Fruit fly (Drosophila melanogaster) whole organism, embryonic: ENCODE data around the gene Ifrd1.

ENCODE experiments used
- Bteb2 ChIP-seq: fragments of 200-800 bp; sonication (Bioruptor generic); optimal IDR thresholded peaks from 2 replicates; lab custom pipeline; 2016; ENCODE audit warnings: missing biosample characterization, missing genetic modification characterization
- C15 ChIP-seq: fragments of 200-800 bp; sonication (Bioruptor generic); IDR thresholded peaks from 3 replicates; pipeline ENCODE4 v1.3.6; 2022; ENCODE audit warnings: missing biosample characterization, missing genetic modification characterization
- CG12659 ChIP-seq: fragments of 200-800 bp; sonication (Bioruptor generic); optimal IDR thresholded peaks from 3 replicates; lab custom pipeline; 2017; ENCODE audit warnings: mild to moderate bottlenecking, missing biosample characterization, missing genetic modification reagents, missing genetic modification characterization
- CG13287 ChIP-seq: fragments of 200-800 bp; sonication (Bioruptor generic); IDR thresholded peaks from 2 replicates; pipeline ENCODE4 v1.3.6; 2022; ENCODE audit warnings: missing biosample characterization, missing genetic modification characterization; ENCODE audit not compliant: partially characterized antibody
- CG13624 ChIP-seq: fragments of 200-800 bp; sonication (Bioruptor generic); optimal IDR thresholded peaks from 2 replicates; lab custom pipeline; 2016; ENCODE audit warnings: missing biosample characterization, missing genetic modification characterization
- CG14965 ChIP-seq: fragments of 200-800 bp; sonication (Bioruptor generic); optimal IDR thresholded peaks from 2 replicates; lab custom pipeline; 2016; ENCODE audit warnings: missing biosample characterization, missing genetic modification characterization, borderline replicate concordance
- CG16815 ChIP-seq: fragments of 200-800 bp; sonication (Bioruptor generic); optimal IDR thresholded peaks from 3 replicates; lab custom pipeline; 2017; ENCODE audit warnings: missing biosample characterization, mild to moderate bottlenecking, missing genetic modification characterization
- CG17802 ChIP-seq: fragments of 200-800 bp; sonication (Bioruptor generic); optimal IDR thresholded peaks from 2 replicates; lab custom pipeline; 2018; ENCODE audit warnings: missing biosample characterization, mild to moderate bottlenecking, missing genetic modification characterization, moderate library complexity
- CG2889 ChIP-seq: fragments of 200-800 bp; sonication (Bioruptor generic); IDR thresholded peaks from 3 replicates; pipeline ENCODE4 v1.3.6; 2022; ENCODE audit warnings: missing biosample characterization, missing genetic modification characterization
- CG3163 ChIP-seq: fragments of 200-800 bp; sonication (Bioruptor generic); optimal IDR thresholded peaks from 3 replicates; lab custom pipeline; 2016; ENCODE audit warnings: missing biosample characterization, missing genetic modification characterization
- CG32772 ChIP-seq: fragments of 200-800 bp; sonication (Bioruptor generic); IDR thresholded peaks from 2 replicates; pipeline ENCODE4 v1.3.6; 2022; ENCODE audit warnings: missing biosample characterization, missing genetic modification characterization
- CG3995 ChIP-seq: fragments of 200-800 bp; sonication (Bioruptor generic); optimal IDR thresholded peaks from 3 replicates; lab custom pipeline; 2016; ENCODE audit warnings: missing biosample characterization, missing genetic modification characterization
- CG4328 ChIP-seq: fragments of 200-800 bp; sonication (Bioruptor generic); optimal IDR thresholded peaks from 3 replicates; lab custom pipeline; 2017; ENCODE audit warnings: missing biosample characterization, missing genetic modification reagents, missing genetic modification characterization
- CG6175 ChIP-seq: fragments of 200-800 bp; sonication (Bioruptor generic); IDR thresholded peaks from 3 replicates; pipeline ENCODE4 v1.3.6; 2022; ENCODE audit warnings: missing biosample characterization, missing genetic modification characterization
- CG6254 ChIP-seq: fragments of 200-800 bp; sonication (Bioruptor generic); optimal IDR thresholded peaks from 3 replicates; lab custom pipeline; 2017; ENCODE audit warnings: mild to moderate bottlenecking, missing biosample characterization, missing genetic modification reagents, missing genetic modification characterization
- CG6689 ChIP-seq: fragments of 200-800 bp; sonication (Bioruptor generic); IDR thresholded peaks from 2 replicates; pipeline ENCODE4 v1.3.6; 2022; ENCODE audit warnings: missing biosample characterization, missing genetic modification characterization
- CG7987 ChIP-seq: fragments of 200-800 bp; sonication (Bioruptor generic); optimal IDR thresholded peaks from 2 replicates; lab custom pipeline; 2018; ENCODE audit warnings: missing biosample characterization, mild to moderate bottlenecking, missing genetic modification characterization, moderate library complexity
- CG9215 ChIP-seq: fragments of 200-800 bp; sonication (Bioruptor generic); IDR thresholded peaks from 2 replicates; pipeline ENCODE4 v1.3.6; 2022; ENCODE audit warnings: missing biosample characterization, missing genetic modification characterization
- CG9876 ChIP-seq: fragments of 200-800 bp; sonication (Bioruptor generic); optimal IDR thresholded peaks from 2 replicates; lab custom pipeline; 2016; ENCODE audit warnings: missing biosample characterization, missing genetic modification characterization
- CHES-1-like ChIP-seq: fragments of 200-800 bp; sonication (Bioruptor generic); optimal IDR thresholded peaks from 2 replicates; lab custom pipeline; 2016; ENCODE audit warnings: missing biosample characterization, missing genetic modification characterization
- ERR ChIP-seq: fragments of 200-800 bp; sonication (Bioruptor generic); optimal IDR thresholded peaks from 2 replicates; lab custom pipeline; 2016; ENCODE audit warnings: missing biosample characterization, missing genetic modification characterization
- Fer2 ChIP-seq: fragments of 200-800 bp; sonication (Bioruptor generic); optimal IDR thresholded peaks from 2 replicates; lab custom pipeline; 2018; ENCODE audit warnings: missing biosample characterization, mild to moderate bottlenecking, missing genetic modification characterization, moderate library complexity
- Gsc ChIP-seq: fragments of 200-800 bp; sonication (Bioruptor generic); IDR thresholded peaks from 2 replicates; pipeline ENCODE4 v1.3.6; 2022; ENCODE audit warnings: missing biosample characterization, missing genetic modification characterization
- H2.0 ChIP-seq: fragments of 200-800 bp; sonication (Bioruptor generic); IDR thresholded peaks from 2 replicates; pipeline ENCODE4 v1.3.6; 2022; ENCODE audit warnings: missing biosample characterization, missing genetic modification characterization
- HLH3B ChIP-seq: fragments of 200-800 bp; sonication (Bioruptor generic); IDR thresholded peaks from 2 replicates; pipeline ENCODE4 v1.3.6; 2022; ENCODE audit warnings: missing biosample characterization, missing genetic modification characterization
- Hand ChIP-seq: fragments of 200-800 bp; sonication (Bioruptor generic); optimal IDR thresholded peaks from 2 replicates; lab custom pipeline; 2017; ENCODE audit warnings: mild to moderate bottlenecking, missing biosample characterization, missing genetic modification reagents, missing genetic modification characterization
- Hr3 ChIP-seq: fragments of 200-800 bp; sonication (Bioruptor generic); optimal IDR thresholded peaks from 3 replicates; lab custom pipeline; 2016; ENCODE audit warnings: missing biosample characterization, missing genetic modification characterization
- Hr78 ChIP-seq, 2 experiments: fragments of 200-800 bp in 1 of 2; fragments of >200 bp in 1 of 2; sonication (Bioruptor generic) in 1 of 2; optimal IDR thresholded peaks; 2 replicates each; lab custom pipeline; 2017 to 2019; ENCODE audit warnings: missing biosample characterization in 2 of 2, missing genetic modification characterization in 2 of 2, mild to moderate bottlenecking in 1 of 2, moderate library complexity in 1 of 2
- Myb ChIP-seq: fragments of 200-800 bp; sonication (Bioruptor generic); optimal IDR thresholded peaks from 2 replicates; lab custom pipeline; 2016; ENCODE audit warnings: missing biosample characterization, missing genetic modification characterization
- ash1 ChIP-seq: fragments of 200-800 bp; sonication (Bioruptor generic); optimal IDR thresholded peaks from 2 replicates; lab custom pipeline; 2018; ENCODE audit warnings: missing biosample characterization, mild to moderate bottlenecking, missing genetic modification characterization
- cad ChIP-seq: fragments of >200 bp; optimal IDR thresholded peaks from 2 replicates; lab custom pipeline; 2017; ENCODE audit warnings: missing biosample characterization, missing genetic modification characterization
- disco-r ChIP-seq: fragments of 200-800 bp; sonication (Bioruptor generic); optimal IDR thresholded peaks from 2 replicates; lab custom pipeline; 2016; ENCODE audit warnings: missing biosample characterization, missing genetic modification characterization
- dmrt99B ChIP-seq: fragments of 200-800 bp; sonication (Bioruptor generic); optimal IDR thresholded peaks from 2 replicates; lab custom pipeline; 2018; ENCODE audit warnings: missing biosample characterization, mild to moderate bottlenecking, missing genetic modification characterization, moderate library complexity
- gce ChIP-seq: fragments of 200-800 bp; sonication (Bioruptor generic); IDR thresholded peaks from 3 replicates; pipeline ENCODE4 v1.3.6; 2022; ENCODE audit warnings: missing biosample characterization, missing genetic modification characterization
- gt ChIP-seq: fragments of 200-800 bp; sonication (Bioruptor generic); IDR thresholded peaks from 2 replicates; pipeline ENCODE4 v1.3.6; 2022; ENCODE audit warnings: missing biosample characterization, missing genetic modification characterization
- h ChIP-seq: fragments of >200 bp; optimal IDR thresholded peaks from 2 replicates; lab custom pipeline; 2017
- kni ChIP-seq: fragments of 200-800 bp; sonication (Bioruptor generic); optimal IDR thresholded peaks from 3 replicates; lab custom pipeline; 2017; ENCODE audit warnings: mild to moderate bottlenecking, missing biosample characterization, missing genetic modification reagents, missing genetic modification characterization
- maf-S ChIP-seq: fragments of 200-800 bp; sonication (Bioruptor generic); optimal IDR thresholded peaks from 2 replicates; lab custom pipeline; 2016; ENCODE audit warnings: missing biosample characterization, missing genetic modification characterization
- onecut ChIP-seq: fragments of 200-800 bp; sonication (Bioruptor generic); IDR thresholded peaks from 2 replicates; pipeline ENCODE4 v1.3.6; 2022; ENCODE audit warnings: missing biosample characterization, missing genetic modification characterization
- otp ChIP-seq: fragments of 200-800 bp; sonication (Bioruptor generic); IDR thresholded peaks from 3 replicates; pipeline ENCODE4, ENCODE4 v1.3.6; 2022; ENCODE audit warnings: missing biosample characterization, missing genetic modification characterization
- peb ChIP-seq: fragments of 200-800 bp; sonication (Bioruptor generic); IDR thresholded peaks from 2 replicates; pipeline ENCODE4 v1.3.6; 2022; ENCODE audit warnings: missing biosample characterization, missing genetic modification characterization
- prd ChIP-seq, 3 experiments: fragments of >200 bp in 2 of 3; fragments of 200-800 bp in 1 of 3; sonication (Bioruptor generic) in 1 of 3; optimal IDR thresholded peaks in 2 of 3; IDR thresholded peaks in 1 of 3; 2 replicates in 2 of 3; 3 replicates in 1 of 3; pipeline versions ENCODE4 v1.3.6 to Lab custom; 2017 to 2022; ENCODE audit warnings: missing biosample characterization in 1 of 3, missing genetic modification characterization in 1 of 3
- psq ChIP-seq: fragments of 200-800 bp; sonication (Bioruptor generic); optimal IDR thresholded peaks from 2 replicates; lab custom pipeline; 2017; ENCODE audit warnings: missing biosample characterization, missing genetic modification characterization
- pzg ChIP-seq: fragments of 200-800 bp; sonication (Bioruptor generic); optimal IDR thresholded peaks from 3 replicates; lab custom pipeline; 2018; ENCODE audit warnings: missing biosample characterization, mild to moderate bottlenecking, missing genetic modification characterization, moderate library complexity
- row ChIP-seq: fragments of 200-800 bp; sonication (Bioruptor generic); IDR thresholded peaks from 3 replicates; pipeline ENCODE4 v1.3.6; 2022; ENCODE audit warnings: missing biosample characterization, missing genetic modification characterization
- salm ChIP-seq: fragments of 200-800 bp; sonication (Bioruptor generic); optimal IDR thresholded peaks from 2 replicates; lab custom pipeline; 2018; ENCODE audit warnings: missing biosample characterization, mild to moderate bottlenecking, missing genetic modification characterization
- schlank ChIP-seq: fragments of 200-800 bp; sonication (Bioruptor generic); optimal IDR thresholded peaks from 2 replicates; lab custom pipeline; 2018; ENCODE audit warnings: missing biosample characterization, mild to moderate bottlenecking, missing genetic modification characterization
- sug ChIP-seq: fragments of 200-800 bp; optimal IDR thresholded peaks from 2 replicates; lab custom pipeline; 2019; ENCODE audit warnings: missing biosample characterization, mild to moderate bottlenecking, missing genetic modification characterization, moderate library complexity
- wor ChIP-seq: fragments of 200-800 bp; sonication (Bioruptor generic); IDR thresholded peaks from 2 replicates; pipeline ENCODE4 v1.3.6; 2022; ENCODE audit warnings: missing biosample characterization, missing genetic modification characterization

The Ifrd1 gene

DNA sequence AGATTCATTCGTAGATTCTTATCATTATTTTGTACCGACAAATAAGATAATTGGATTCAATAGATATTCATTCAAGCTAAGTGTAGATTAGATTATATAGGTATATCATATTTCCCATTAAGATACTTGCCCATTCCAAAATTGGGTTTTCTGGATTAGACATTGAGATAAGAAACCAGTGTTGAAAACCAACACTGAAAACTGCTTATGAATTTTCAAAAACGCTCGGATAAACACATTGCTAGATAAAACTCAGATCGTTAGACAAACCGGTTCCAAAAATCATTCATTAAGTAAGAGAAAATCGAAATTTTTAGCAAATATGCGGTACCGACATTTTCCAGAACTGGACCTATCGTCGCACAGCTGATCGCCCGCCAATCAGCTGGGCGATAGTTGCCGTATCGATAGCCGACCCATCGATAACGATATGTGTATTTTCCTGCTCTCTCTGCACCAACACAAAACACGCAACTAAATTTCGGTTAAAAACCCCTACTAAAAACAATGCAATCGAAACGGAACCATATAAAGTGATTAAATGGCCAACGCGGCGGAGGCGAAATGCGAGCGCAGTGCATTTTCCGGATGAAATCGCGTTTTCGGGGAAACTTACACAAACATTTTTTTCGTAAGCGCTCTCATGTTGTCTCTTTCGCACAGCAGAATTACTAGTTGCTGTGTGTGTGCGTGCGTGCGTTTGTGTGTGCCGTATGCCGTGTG is 11.4 kb upstream of the Ifrd1 start, which contains the start of the genes NTPase and lilli (continued):
- peak; percentile 61 for TF ChIP-seq CG3163 (GFP tag; lab: Kevin White, UChicago)
- peak; percentile 57 for TF ChIP-seq CG12659 (GFP tag; lab: Kevin White, UChicago)
- TF ChIP-seq salm (tag; lab: Kevin White, UChicago): no peak
- TF ChIP-seq CG13287 (GFP tag; lab: Robert Waterston, UW): peak; percentile 92
- peak; percentile 53 for TF ChIP-seq Myb (GFP tag; lab: Kevin White, UChicago)
- TF ChIP-seq cad (GFP tag; lab: Kevin White, UChicago): no peak
- no peak for TF ChIP-seq CG14965 (GFP tag; lab: Kevin White, UChicago)
- no peak for TF ChIP-seq sug
- no peak for TF ChIP-seq psq (GFP tag; lab: Kevin White, UChicago)
- peak; percentile 66 for TF ChIP-seq CG9876
- no peak for TF ChIP-seq CG7987 (GFP tag; lab: Kevin White, UChicago)
- TF ChIP-seq CHES-1-like (GFP tag; lab: Kevin White, UChicago): peak; percentile 58
- peak; percentile 55 for TF ChIP-seq maf-S (GFP tag; lab: Kevin White, UChicago)
- TF ChIP-seq H2.0 (GFP tag; lab: Robert Waterston, UW): peak; percentile 30
- peak; percentile 30; the same call in 2 of the 3 replicates for TF ChIP-seq row (GFP tag; lab: Robert Waterston, UW)
- 0 out of 2 replicates have a peak, but pooled peaks have one; percentile 44 for TF ChIP-seq HLH3B (GFP tag; lab: Robert Waterston, UW)
- no peak for TF ChIP-seq C15 (GFP tag; lab: Robert Waterston, UW)
- no peak for TF ChIP-seq Fer2 (tag; lab: Kevin White, UChicago)
- TF ChIP-seq schlank (tag; lab: Kevin White, UChicago): peak; percentile 17
- TF ChIP-seq gt: no peak
- TF ChIP-seq otp (GFP tag; lab: Robert Waterston, UW): no peak
- peak; percentile 35 for TF ChIP-seq onecut (GFP tag; lab: Robert Waterston, UW)
- TF ChIP-seq gce (GFP tag; lab: Robert Waterston, UW): 0 out of 3 replicates have a peak, but pooled peaks have one; percentile 36
- TF ChIP-seq CG3995 (GFP tag; lab: Kevin White, UChicago): peak; percentile 56
- no peak for TF ChIP-seq CG6254
- TF ChIP-seq Hr78 (GFP tag; optimal IDR thresholded peaks at IDR 0.05; lab: Kevin White, UChicago): no peak
- TF ChIP-seq pzg (GFP tag; lab: Kevin White, UChicago): peak; percentile 81
- no peak for TF ChIP-seq prd (optimal IDR thresholded peaks at IDR 0.05; lab: Kevin White, UChicago)
- TF ChIP-seq prd (GFP tag; IDR thresholded peaks at IDR 0.05; lab: Robert Waterston, UW): peak; percentile 67
- TF ChIP-seq CG13624: peak; percentile 75
- no peak for TF ChIP-seq h (lab: Kevin White, UChicago)
- no peak for TF ChIP-seq wor (GFP tag; lab: Robert Waterston, UW)
- TF ChIP-seq peb (GFP tag; lab: Robert Waterston, UW): no peak
- peak; percentile 74 for TF ChIP-seq ERR
- TF ChIP-seq Bteb2: peak; percentile 57
- TF ChIP-seq CG9215 (GFP tag; lab: Robert Waterston, UW): no peak
- TF ChIP-seq CG6689 (GFP tag; lab: Robert Waterston, UW): 0 out of 2 replicates have a peak, but pooled peaks have one; percentile 28
- no peak; the same call in none of the 2 replicates for TF ChIP-seq CG32772 (GFP tag; lab: Robert Waterston, UW)
- TF ChIP-seq CG2889: 0 out of 3 replicates have a peak, but pooled peaks have one; percentile 29
- TF ChIP-seq CG16815: peak; percentile 22
- TF ChIP-seq kni (GFP tag; lab: Kevin White, UChicago): no peak
- TF ChIP-seq CG6175 (GFP tag; lab: Robert Waterston, UW): 0 out of 3 replicates have a peak, but pooled peaks have one; percentile 19
- peak; percentile 39 for TF ChIP-seq CG17802 (tag; lab: Kevin White, UChicago)
- TF ChIP-seq Gsc (GFP tag; lab: Robert Waterston, UW): no peak
- TF ChIP-seq disco-r (GFP tag; lab: Kevin White, UChicago): peak; percentile 41
- TF ChIP-seq Hand (GFP tag; lab: Kevin White, UChicago): no peak
- peak; percentile 18 for TF ChIP-seq CG4328 (GFP tag; lab: Kevin White, UChicago)
- TF ChIP-seq dmrt99B (tag; lab: Kevin White, UChicago): no peak
- TF ChIP-seq Hr3: peak; percentile 27
- TF ChIP-seq ash1 (GFP tag; lab: Kevin White, UChicago): no peak
